Worm (Caenorhabditis elegans) whole organism, midembryonic: ENCODE data around the gene H25P19.1.

Source experiments
- T22C8.4 ChIP-seq: fragments of 200-800 bp; sonication (Bioruptor generic); IDR thresholded peaks from 2 replicates; pipeline ENCODE4 v1.3.6; 2022; ENCODE audit warnings: missing genetic modification characterization, missing compliant biosample characterization
- med-1 ChIP-seq: sonication (generic microtip); optimal IDR thresholded peaks from 2 replicates; lab custom pipeline; 2017; ENCODE audit warnings: missing genetic modification characterization, mild to moderate bottlenecking, missing compliant biosample characterization, antibody characterized with exemption, missing genetic modification reagents; ENCODE audit not compliant: insufficient read depth
- ztf-23 ChIP-seq: fragments of 200-800 bp; sonication (Bioruptor generic); IDR thresholded peaks from 2 replicates; pipeline ENCODE4 v1.3.6; 2022; ENCODE audit warnings: missing genetic modification reagents, missing genetic modification characterization, missing compliant biosample characterization

- TF ChIP-seq T22C8.4, result no peak
- no peak for TF ChIP-seq ztf-23
- TF ChIP-seq med-1, result no peak
These were observed 42.7 kb downstream of the H25P19.1 start for ce11 chrV:730216-730615.
